Worm (Caenorhabditis elegans): ENCODE measurements around the gene rgs-6.

Gene rgs-6

DNA sequence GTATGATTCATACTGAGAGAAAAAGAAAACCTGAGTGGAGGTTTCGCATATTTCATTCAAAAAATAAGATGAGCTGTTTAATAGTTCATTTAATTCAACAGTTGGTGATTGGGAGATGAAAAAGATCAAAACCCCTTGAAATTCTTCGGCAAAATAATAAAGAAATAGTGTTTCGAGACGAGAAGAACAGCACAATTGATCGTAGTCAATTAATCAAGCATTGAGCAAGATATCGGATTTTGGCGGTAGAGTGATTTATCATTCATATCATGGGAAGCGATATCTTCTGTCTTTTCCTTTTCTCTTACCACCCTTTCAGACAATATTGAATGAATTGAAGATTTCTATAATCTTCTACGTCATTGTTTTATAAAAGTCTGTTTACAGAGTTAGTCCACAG is 13.1 kb upstream of the rgs-6 start:
- TF ChIP-seq ceh-19 (GFP tag; optimal IDR thresholded peaks at IDR 0.05) (no peak), unc-55 (GFP tag; optimal IDR thresholded peaks at IDR 0.05) (peak; percentile 43), hlh-13 (GFP tag; optimal IDR thresholded peaks at IDR 0.05) (no peak)

DNA sequence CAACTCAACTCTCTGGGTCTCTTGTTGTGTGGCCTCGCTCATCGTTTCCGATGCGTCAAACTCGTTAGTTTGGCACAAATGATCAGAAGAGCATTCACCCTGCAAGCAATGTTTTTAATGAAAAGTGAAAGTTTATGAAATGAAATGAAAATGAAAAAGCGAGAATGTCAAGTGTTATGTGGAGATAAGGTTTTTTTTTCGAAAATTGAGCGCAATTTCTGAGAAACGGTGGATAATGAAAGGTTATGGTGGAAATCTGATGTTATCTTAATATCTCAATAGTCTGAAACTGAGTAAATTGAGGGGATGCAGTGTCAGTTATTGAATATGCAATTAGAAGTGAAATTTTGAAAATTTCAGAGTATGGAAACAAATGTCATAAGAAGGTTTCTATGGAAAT is 9.6 kb upstream of the rgs-6 start, which contains the start of gene gnrr-4:
TSS of gene gnrr-4 (minus strand) at position 101 of the 400 bp plus-strand sequence.
- TF ChIP-seq ztf-16 (tag; optimal IDR thresholded peaks at IDR 0.05) (no peak), ceh-30 (tag; optimal IDR thresholded peaks at IDR 0.05) (no peak), ceh-18 (tag; optimal IDR thresholded peaks at IDR 0.05) (no peak), Y22D7AL.16 (tag; optimal IDR thresholded peaks at IDR 0.05) (no peak), ceh-48 (tag; optimal IDR thresholded peaks at IDR 0.05) (no peak), madf-2 (tag; optimal IDR thresholded peaks at IDR 0.05) (no peak), C08G9.2 (tag; optimal IDR thresholded peaks at IDR 0.05) (no peak), ref-2 (tag; optimal IDR thresholded peaks at IDR 0.05) (no peak), pqm-1 (tag; optimal IDR thresholded peaks at IDR 0.05) (no peak), sox-4 (tag; optimal IDR thresholded peaks at IDR 0.05) (no peak), ceh-22 (tag; optimal IDR thresholded peaks at IDR 0.05) (no peak), hlh-15 (tag; optimal IDR thresholded peaks at IDR 0.05) (no peak), K02D7.2 (tag; optimal IDR thresholded peaks at IDR 0.05) (no peak), gmeb-2 (tag; optimal IDR thresholded peaks at IDR 0.05) (no peak), ceh-19 (GFP tag; optimal IDR thresholded peaks at IDR 0.05) (no peak), lim-6 (tag; optimal IDR thresholded peaks at IDR 0.05) (no peak), unc-55 (GFP tag; optimal IDR thresholded peaks at IDR 0.05) (no peak), sdc-2 (tag; optimal IDR thresholded peaks at IDR 0.05) (no peak)

DNA sequence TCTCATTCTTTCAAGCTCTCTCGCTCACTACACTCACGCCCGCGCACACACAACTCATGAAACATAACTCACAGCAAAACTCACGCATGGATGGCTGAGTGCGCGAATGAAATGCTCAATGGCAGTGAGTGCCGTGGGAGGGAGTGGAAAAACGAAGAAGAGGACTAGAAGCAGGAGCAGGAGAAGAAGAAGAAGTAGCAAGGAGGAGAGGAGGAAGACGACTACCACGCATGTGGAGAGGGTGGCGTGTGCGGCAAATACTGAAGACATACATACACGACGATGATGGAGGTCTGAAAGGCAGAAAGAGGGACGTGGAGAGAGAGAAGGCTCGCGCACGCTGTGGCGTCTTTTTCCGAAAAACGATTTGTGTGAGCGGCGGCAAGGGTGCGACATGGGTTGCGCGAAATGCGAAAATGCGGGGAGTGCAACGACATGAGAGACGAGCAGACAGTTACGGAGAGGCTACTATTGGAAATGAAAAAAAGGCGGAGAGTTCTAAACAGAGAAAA is 4.6 kb downstream of the rgs-6 start:
- no peak for TF ChIP-seq odd-2 (tag; optimal IDR thresholded peaks at IDR 0.05)
- no peak for TF ChIP-seq madf-2 (tag; optimal IDR thresholded peaks at IDR 0.05)
- peak; percentile 61 for TF ChIP-seq C08G9.2 (tag; optimal IDR thresholded peaks at IDR 0.05)
- TF ChIP-seq ceh-19 (GFP tag; optimal IDR thresholded peaks at IDR 0.05), result peak; percentile 79
- peak; percentile 16 for TF ChIP-seq pqm-1 (tag; optimal IDR thresholded peaks at IDR 0.05)
- TF ChIP-seq unc-86 (tag; optimal IDR thresholded peaks at IDR 0.05), result peak; percentile 36
- TF ChIP-seq ceh-45 (GFP tag; IDR thresholded peaks at IDR 0.05), result no peak
- TF ChIP-seq unc-3 (GFP tag; conservative IDR thresholded peaks at IDR 0.05), result 0 out of 2 replicates have a peak, but pooled peaks have one; percentile 3
- TF ChIP-seq unc-3 (tag; optimal IDR thresholded peaks at IDR 0.05), result no peak
- no peak for TF ChIP-seq T23F11.4 (GFP tag; optimal IDR thresholded peaks at IDR 0.05)
- TF ChIP-seq ceh-22 (tag; optimal IDR thresholded peaks at IDR 0.05), result no peak
- peak; percentile 52 for TF ChIP-seq nfya-1 (tag; optimal IDR thresholded peaks at IDR 0.05)
- TF ChIP-seq dve-1 (tag; optimal IDR thresholded peaks at IDR 0.05), result no peak
- peak; percentile 4 for TF ChIP-seq rnt-1 (tag; optimal IDR thresholded peaks at IDR 0.05)
- TF ChIP-seq ceh-2 (tag; optimal IDR thresholded peaks at IDR 0.05), result peak; percentile 32
- peak; percentile 45 for TF ChIP-seq ceh-34 (tag; optimal IDR thresholded peaks at IDR 0.05)
- TF ChIP-seq hlh-15 (tag; optimal IDR thresholded peaks at IDR 0.05), result no peak
- TF ChIP-seq tbx-2 (tag; optimal IDR thresholded peaks at IDR 0.05), result peak; percentile 72
- no peak for TF ChIP-seq ceh-6 (GFP tag; optimal IDR thresholded peaks at IDR 0.05)
- peak; percentile 15 for TF ChIP-seq sdc-2 (tag; optimal IDR thresholded peaks at IDR 0.05)
- no peak for TF ChIP-seq hlh-13 (GFP tag; optimal IDR thresholded peaks at IDR 0.05)
- peak; percentile 23 for TF ChIP-seq mec-3 (tag; optimal IDR thresholded peaks at IDR 0.05; ENCODE audit: borderline replicate concordance)
- TF ChIP-seq K02D7.2 (tag; optimal IDR thresholded peaks at IDR 0.05), result no peak
- TF ChIP-seq F13H6.1 (tag; optimal IDR thresholded peaks at IDR 0.05), result peak; percentile 72
- TF ChIP-seq ahr-1 (tag; optimal IDR thresholded peaks at IDR 0.05), result no peak
- TF ChIP-seq ceh-14 (tag; optimal IDR thresholded peaks at IDR 0.05), result peak; percentile 79
- no peak for TF ChIP-seq K09A11.1 (tag; optimal IDR thresholded peaks at IDR 0.05; ENCODE audit: insufficient read depth)
- peak; percentile 9 for TF ChIP-seq fkh-6 (tag; optimal IDR thresholded peaks at IDR 0.05)
- TF ChIP-seq pros-1 (tag; optimal IDR thresholded peaks at IDR 0.05), result peak; percentile 77
- TF ChIP-seq eyg-1 (tag; optimal IDR thresholded peaks at IDR 0.05), result no peak
- no peak for TF ChIP-seq pat-9 (tag; optimal IDR thresholded peaks at IDR 0.05)
- peak; percentile 50 for TF ChIP-seq ref-2 (tag; optimal IDR thresholded peaks at IDR 0.05)
- no peak for TF ChIP-seq lin-11 (tag; optimal IDR thresholded peaks at IDR 0.05)
- TF ChIP-seq C38D4.7 (GFP tag; optimal IDR thresholded peaks at IDR 0.05), result peak; percentile 11
- TF ChIP-seq sox-4 (tag; optimal IDR thresholded peaks at IDR 0.05), result no peak
- TF ChIP-seq pha-2 (tag; optimal IDR thresholded peaks at IDR 0.05), result no peak
- no peak for TF ChIP-seq Y22D7AL.16 (tag; optimal IDR thresholded peaks at IDR 0.05)
- TF ChIP-seq elt-2 (tag; optimal IDR thresholded peaks at IDR 0.05), result no peak
- TF ChIP-seq che-1 (tag; optimal IDR thresholded peaks at IDR 0.05), result no peak
- TF ChIP-seq syd-9 (tag; optimal IDR thresholded peaks at IDR 0.05), result peak; percentile 30
